Worm (Caenorhabditis elegans) whole organism, L3 larva: Measurements from ENCODE around the gene chil-18.

Experiments
- R02D3.7 ChIP-seq: fragments of 150-350 bp; optimal IDR thresholded peaks from 2 replicates; lab custom pipeline; 2014; ENCODE audit warnings: missing biosample characterization, missing genetic modification characterization
- ZK546.5 ChIP-seq: sonication (generic microtip); optimal IDR thresholded peaks from 2 replicates; lab custom pipeline; 2017; ENCODE audit warnings: missing biosample characterization, missing genetic modification characterization
- aly-2 ChIP-seq: fragments of 150-350 bp; optimal IDR thresholded peaks from 2 replicates; lab custom pipeline; 2014; ENCODE audit warnings: missing biosample characterization, missing genetic modification characterization
- ama-1 ChIP-seq: fragments of 150-350 bp; optimal IDR thresholded peaks from 2 replicates; lab custom pipeline; 2018
- ceh-16 ChIP-seq: sonication (generic microtip); optimal IDR thresholded peaks from 2 replicates; lab custom pipeline; 2017; ENCODE audit warnings: missing biosample characterization, missing genetic modification characterization
- ceh-28 ChIP-seq: fragments of 150-350 bp; optimal IDR thresholded peaks from 2 replicates; lab custom pipeline; 2014; ENCODE audit warnings: missing biosample characterization, missing genetic modification reagents, missing genetic modification characterization
- ceh-82 ChIP-seq: fragments of 150-350 bp; optimal IDR thresholded peaks from 2 replicates; lab custom pipeline; 2014; ENCODE audit warnings: missing biosample characterization, missing genetic modification characterization
- ceh-9 ChIP-seq: sonication (generic microtip); optimal IDR thresholded peaks from 2 replicates; lab custom pipeline; 2018; ENCODE audit warnings: missing biosample characterization, missing genetic modification characterization
- daf-12 ChIP-seq: fragments of 150-350 bp; optimal IDR thresholded peaks from 2 replicates; lab custom pipeline; 2014; ENCODE audit warnings: missing biosample characterization, missing genetic modification reagents, missing genetic modification characterization
- egl-27 ChIP-seq: sonication (generic microtip); optimal IDR thresholded peaks from 4 replicates; lab custom pipeline; 2017; ENCODE audit warnings: missing biosample characterization, missing genetic modification reagents, missing genetic modification characterization
- egl-5 ChIP-seq: fragments of 150-350 bp; optimal IDR thresholded peaks from 2 replicates; lab custom pipeline; 2017; ENCODE audit warnings: missing biosample characterization, missing genetic modification reagents, missing genetic modification characterization, inconsistent platforms
- elt-1 ChIP-seq: fragments of 150-350 bp; optimal IDR thresholded peaks from 2 replicates; lab custom pipeline; 2014; ENCODE audit warnings: missing biosample characterization, missing genetic modification characterization
- elt-2 ChIP-seq: sonication (generic microtip); optimal IDR thresholded peaks from 2 replicates; lab custom pipeline; 2016; ENCODE audit warnings: missing genetic modification reagents, mild to moderate bottlenecking, missing genetic modification characterization, missing compliant biosample characterization
- eor-1 ChIP-seq, 2 experiments: fragments of 150-350 bp; optimal IDR thresholded peaks; 2 replicates each; lab custom pipeline; 2014 to 2018; ENCODE audit warnings: missing biosample characterization in 2 of 2, missing genetic modification characterization in 2 of 2
- fkh-10 ChIP-seq: sonication (generic microtip); optimal IDR thresholded peaks from 2 replicates; lab custom pipeline; 2017; ENCODE audit warnings: missing biosample characterization, missing genetic modification reagents, missing genetic modification characterization
- fkh-2 ChIP-seq: fragments of 150-350 bp; optimal IDR thresholded peaks from 2 replicates; lab custom pipeline; 2014; ENCODE audit warnings: missing biosample characterization, missing genetic modification reagents, missing genetic modification characterization
- fos-1 ChIP-seq: fragments of 150-350 bp; optimal IDR thresholded peaks from 2 replicates; lab custom pipeline; 2014; ENCODE audit warnings: missing biosample characterization, missing genetic modification characterization
- lin-15B ChIP-seq: fragments of 150-350 bp; optimal IDR thresholded peaks from 2 replicates; lab custom pipeline; 2014; ENCODE audit warnings: missing biosample characterization, missing genetic modification characterization
- mml-1 ChIP-seq: fragments of 150-350 bp; sonication (generic microtip); optimal IDR thresholded peaks from 3 replicates; lab custom pipeline; 2014; ENCODE audit warnings: missing biosample characterization, missing genetic modification characterization
- nhr-11 ChIP-seq: fragments of 150-350 bp; optimal IDR thresholded peaks from 2 replicates; lab custom pipeline; 2014; ENCODE audit warnings: missing biosample characterization, missing genetic modification characterization
- nhr-12 ChIP-seq: fragments of 150-350 bp; optimal IDR thresholded peaks from 2 replicates; lab custom pipeline; 2014; ENCODE audit warnings: missing biosample characterization, missing genetic modification characterization
- nhr-237 ChIP-seq: fragments of 150-350 bp; optimal IDR thresholded peaks from 2 replicates; lab custom pipeline; 2014; ENCODE audit warnings: missing biosample characterization, missing genetic modification characterization
- nhr-25 ChIP-seq: sonication (generic microtip); optimal IDR thresholded peaks from 2 replicates; lab custom pipeline; 2017; ENCODE audit warnings: missing biosample characterization, missing genetic modification characterization
- nhr-28 ChIP-seq: fragments of 150-350 bp; optimal IDR thresholded peaks from 2 replicates; lab custom pipeline; 2014; ENCODE audit warnings: missing biosample characterization, missing genetic modification characterization
- nhr-43 ChIP-seq: sonication (generic microtip); optimal IDR thresholded peaks from 2 replicates; lab custom pipeline; 2016; ENCODE audit warnings: mild to moderate bottlenecking, missing genetic modification characterization, missing compliant biosample characterization; ENCODE audit not compliant: poor library complexity, severe bottlenecking
- nhr-67 ChIP-seq: fragments of 150-350 bp; optimal IDR thresholded peaks from 2 replicates; lab custom pipeline; 2014; ENCODE audit warnings: missing biosample characterization, missing genetic modification characterization
- nhr-76 ChIP-seq: fragments of 150-350 bp; sonication (generic microtip); optimal IDR thresholded peaks from 5 replicates; lab custom pipeline; 2014; ENCODE audit warnings: missing biosample characterization, missing genetic modification characterization
- nhr-77 ChIP-seq: fragments of 150-350 bp; optimal IDR thresholded peaks from 2 replicates; lab custom pipeline; 2014; ENCODE audit warnings: missing biosample characterization, missing genetic modification characterization
- pha-4 ChIP-seq: fragments of 150-350 bp; optimal IDR thresholded peaks from 2 replicates; lab custom pipeline; 2014; ENCODE audit warnings: missing biosample characterization, missing genetic modification reagents, missing genetic modification characterization
- sea-2 ChIP-seq: fragments of 150-350 bp; sonication (generic microtip); optimal IDR thresholded peaks from 4 replicates; lab custom pipeline; 2014; ENCODE audit warnings: missing biosample characterization, missing genetic modification reagents, missing genetic modification characterization
- skn-1 ChIP-seq: fragments of 150-350 bp; optimal IDR thresholded peaks from 2 replicates; lab custom pipeline; 2014; ENCODE audit warnings: missing biosample characterization, missing genetic modification characterization
- snpc-4 ChIP-seq: fragments of 150-350 bp; optimal IDR thresholded peaks from 2 replicates; lab custom pipeline; 2014; ENCODE audit warnings: missing biosample characterization, missing genetic modification characterization
- tbx-2 ChIP-seq: sonication (generic microtip); optimal IDR thresholded peaks from 2 replicates; lab custom pipeline; 2016; ENCODE audit warnings: mild to moderate bottlenecking, missing genetic modification characterization, missing compliant biosample characterization
- unc-62 ChIP-seq: fragments of 150-350 bp; sonication (generic microtip); optimal IDR thresholded peaks from 4 replicates; lab custom pipeline; 2014; ENCODE audit warnings: missing biosample characterization, missing genetic modification reagents, missing genetic modification characterization
- zag-1 ChIP-seq: fragments of 150-350 bp; optimal IDR thresholded peaks from 2 replicates; lab custom pipeline; 2014; ENCODE audit warnings: missing biosample characterization, missing genetic modification characterization

The chil-18 gene

ce11 chrII:9440060-9440459 is 8.0 kb upstream of the chil-18 start, which contains the start of gene chil-17:
Gene chil-17, minus strand, starts transcription at chrII:9440160.
- no peak for TF ChIP-seq ceh-9 (tag; lab: Kevin White, UChicago)
- no peak for TF ChIP-seq ama-1 (lab: Kevin White, UChicago)
- TF ChIP-seq zag-1 (tag; lab: Kevin White, UChicago): no peak
- TF ChIP-seq fkh-2 (tag; lab: Kevin White, UChicago): no peak

- no peak for TF ChIP-seq nhr-237 (tag; lab: Kevin White, UChicago)
- TF ChIP-seq snpc-4 (tag; lab: Kevin White, UChicago): no peak
- TF ChIP-seq mml-1: no peak
- TF ChIP-seq nhr-25 (tag; lab: Kevin White, UChicago): no peak
- TF ChIP-seq fkh-10 (GFP tag; lab: Kevin White, UChicago): no peak
- no peak for TF ChIP-seq nhr-76
- no peak for TF ChIP-seq egl-5 (tag; lab: Kevin White, UChicago)
- no peak for TF ChIP-seq nhr-12 (tag; lab: Kevin White, UChicago)
- TF ChIP-seq nhr-67 (tag; lab: Kevin White, UChicago): no peak
- no peak for TF ChIP-seq ceh-28
- TF ChIP-seq ceh-9 (tag; lab: Kevin White, UChicago): no peak
- TF ChIP-seq, all 47 proteins: peak for 0
These were observed 6.2 kb upstream of the chil-18 start, which contains the start of gene chil-16 for ce11 chrII:9441838-9442237. Gene chil-16, minus strand, starts transcription at chrII:9441938.

DNA sequence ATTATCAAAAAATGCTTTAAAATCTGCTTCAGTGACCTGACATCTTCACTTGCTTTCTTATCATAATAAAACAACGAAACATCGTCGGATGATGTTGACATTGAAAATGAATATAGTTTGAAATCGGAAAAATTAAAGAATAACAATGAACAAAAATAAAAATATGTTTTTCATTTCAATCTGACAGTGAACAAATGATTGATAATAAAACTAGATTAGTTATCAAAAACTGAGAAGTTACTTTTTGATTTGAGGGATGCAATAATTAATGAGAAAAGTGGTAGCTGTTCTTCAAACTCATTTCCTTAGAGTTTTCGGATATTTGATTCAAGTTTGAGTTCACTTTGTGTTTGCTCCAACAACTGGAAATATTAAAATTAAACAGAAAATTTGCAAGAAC is 4.5 kb upstream of the chil-18 start, which contains the start of gene chil-15:
Gene chil-15 (minus strand): TSS at position 101 of the 400 bp plus-strand sequence.
- no peak for TF ChIP-seq skn-1
- no peak for TF ChIP-seq elt-1 (tag; lab: Kevin White, UChicago)
- no peak for TF ChIP-seq nhr-25 (tag; lab: Kevin White, UChicago)
- TF ChIP-seq tbx-2 (tag; lab: Kevin White, UChicago): no peak
- no peak for TF ChIP-seq elt-2 (tag; lab: Kevin White, UChicago)
- no peak for TF ChIP-seq eor-1 (tag; optimal IDR thresholded peaks at IDR 0.05; lab: Kevin White, UChicago)
- no peak for TF ChIP-seq sea-2 (GFP tag; lab: Kevin White, UChicago)
- no peak for TF ChIP-seq ceh-9 (tag; lab: Kevin White, UChicago)
- no peak for TF ChIP-seq nhr-77 (tag; lab: Kevin White, UChicago)
- TF ChIP-seq pha-4: no peak
- TF ChIP-seq ZK546.5: no peak
- no peak for TF ChIP-seq nhr-76
- TF ChIP-seq aly-2 (tag; lab: Kevin White, UChicago): no peak
- no peak for TF ChIP-seq ama-1 (lab: Kevin White, UChicago)
- TF ChIP-seq egl-5 (tag; lab: Kevin White, UChicago): no peak
- TF ChIP-seq fos-1 (tag; lab: Kevin White, UChicago): no peak
- TF ChIP-seq ceh-16 (tag; lab: Kevin White, UChicago): no peak
- TF ChIP-seq snpc-4 (tag; lab: Kevin White, UChicago): no peak

DNA sequence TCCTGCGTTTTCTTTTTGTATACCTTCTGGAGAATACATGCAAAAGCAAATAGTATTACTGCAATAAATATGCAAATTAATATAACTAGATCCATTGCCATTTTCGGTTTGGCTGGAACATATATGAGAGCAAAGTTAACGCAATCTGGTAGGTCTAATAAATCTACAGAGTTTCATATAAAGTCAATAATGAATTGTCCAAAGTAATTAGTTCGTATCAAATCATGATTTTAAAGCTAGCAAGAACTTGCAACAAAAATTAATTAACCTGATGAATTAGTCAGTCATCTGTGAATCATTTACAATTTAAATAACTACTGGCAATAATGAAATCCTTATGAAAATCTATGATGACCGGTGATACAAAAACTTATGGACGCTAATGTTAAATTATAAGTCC is 2.7 kb upstream of the chil-18 start, which contains the start of gene R09D1.13:
Gene R09D1.13 (minus strand): TSS at position 101 of the 400 bp plus-strand sequence.
- TF ChIP-seq lin-15B (tag; lab: Kevin White, UChicago): no peak
- TF ChIP-seq pha-4: no peak
- no peak for TF ChIP-seq ceh-82
- TF ChIP-seq nhr-43 (tag; lab: Kevin White, UChicago): no peak
- no peak for TF ChIP-seq fos-1 (tag; lab: Kevin White, UChicago)
- TF ChIP-seq nhr-11 (tag; lab: Kevin White, UChicago): no peak
- TF ChIP-seq nhr-237 (tag; lab: Kevin White, UChicago): no peak
- TF ChIP-seq R02D3.7 (tag; lab: Kevin White, UChicago): no peak
- no peak for TF ChIP-seq elt-1 (tag; lab: Kevin White, UChicago)
- TF ChIP-seq nhr-28: no peak
- TF ChIP-seq tbx-2 (tag; lab: Kevin White, UChicago): no peak
- TF ChIP-seq ceh-9 (tag; lab: Kevin White, UChicago): no peak
- TF ChIP-seq egl-27 (tag; lab: Kevin White, UChicago): no peak
- TF ChIP-seq nhr-76: no peak
- no peak for TF ChIP-seq daf-12 (tag; lab: Kevin White, UChicago)
- no peak for TF ChIP-seq ZK546.5
- no peak for TF ChIP-seq unc-62 (GFP tag; lab: Kevin White, UChicago)
- no peak for TF ChIP-seq egl-5 (tag; lab: Kevin White, UChicago)
- no peak for TF ChIP-seq snpc-4 (tag; lab: Kevin White, UChicago)
